Worm (Caenorhabditis elegans): ENCODE results near the gene F46C5.9.

The F46C5.9 gene

ce11 chrII:8822711-8823110, 12.2 kb upstream of the F46C5.9 start (continued):
- TF ChIP-seq spr-3 (GFP tag; optimal IDR thresholded peaks at IDR 0.05) (no peak), mdt-29 (GFP tag; IDR thresholded peaks at IDR 0.05) (no peak), nhr-11 (tag; optimal IDR thresholded peaks at IDR 0.05) (no peak), mep-1 (tag; optimal IDR thresholded peaks at IDR 0.05) (no peak), spr-1 (tag; optimal IDR thresholded peaks at IDR 0.05) (no peak), Y75B8A.6 (GFP tag; IDR thresholded peaks at IDR 0.05) (no peak), zip-2 (tag; optimal IDR thresholded peaks at IDR 0.05) (no peak), nhr-237 (tag; optimal IDR thresholded peaks at IDR 0.05) (no peak), lin-29 (GFP tag; IDR thresholded peaks at IDR 0.05) (no peak), tag-97 (GFP tag; IDR thresholded peaks at IDR 0.05) (no peak), madf-5 (GFP tag; IDR thresholded peaks at IDR 0.05) (no peak), aha-1 (tag) (no peak), nhr-41 (GFP tag; IDR thresholded peaks at IDR 0.05) (no peak), F26F4.8 (GFP tag; conservative IDR thresholded peaks at IDR 0.05) (no peak), attf-4 (tag; optimal IDR thresholded peaks at IDR 0.05) (no peak), rbr-2 (tag; optimal IDR thresholded peaks at IDR 0.05) (no peak), arid-1 (GFP tag; conservative IDR thresholded peaks at IDR 0.05) (no peak), daf-19 (GFP tag; conservative IDR thresholded peaks at IDR 0.05) (no peak), zip-11 (GFP tag; IDR thresholded peaks at IDR 0.05) (no peak), gei-8 (GFP tag; optimal IDR thresholded peaks at IDR 0.05) (peak; percentile 34), zfp-2 (tag; optimal IDR thresholded peaks at IDR 0.05) (no peak), F49E8.2 (tag; optimal IDR thresholded peaks at IDR 0.05; ENCODE audit: borderline replicate concordance) (no peak), dmd-6 (GFP tag; IDR thresholded peaks at IDR 0.05) (peak; percentile 73), nhr-111 (GFP tag; optimal IDR thresholded peaks at IDR 0.05) (no peak), ceh-32 (tag; optimal IDR thresholded peaks at IDR 0.05; ENCODE audit: poor library complexity) (no peak)

DNA sequence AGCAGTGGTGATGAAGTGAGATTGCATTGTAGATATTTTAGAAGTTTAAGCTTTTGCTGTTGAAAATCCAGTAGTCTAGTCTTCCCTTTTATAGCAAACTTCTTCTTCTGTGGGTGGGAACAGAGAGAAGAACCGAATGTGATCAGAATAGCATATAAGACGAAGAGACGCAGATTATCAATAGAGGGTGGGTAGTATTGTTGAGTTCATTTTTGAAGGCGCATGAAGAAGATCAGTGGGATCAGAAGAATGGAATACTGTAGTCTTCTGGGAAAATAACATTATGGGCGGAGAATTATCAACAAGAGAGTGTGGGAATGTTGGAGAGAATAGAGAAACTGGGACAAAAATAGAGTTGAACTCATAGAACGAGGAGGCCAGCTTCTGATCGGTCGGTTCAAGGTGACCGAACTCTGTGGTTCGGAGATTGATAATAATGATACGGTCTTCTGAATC, 10.6 kb upstream of the F46C5.9 start, which contains the start of gene F46C5.1:
F46C5.1 (minus strand) TSS at position 51 of the 456 bp plus-strand sequence.
- TF ChIP-seq unc-62 (GFP tag; optimal IDR thresholded peaks at IDR 0.05 in 1 of 2) (peak in 1 of 2 experiments; percentile 63), unc-62 (tag; optimal IDR thresholded peaks at IDR 0.05) (no peak), nhr-28 (tag; optimal IDR thresholded peaks at IDR 0.05) (peak; percentile 75), skn-1 (tag; optimal IDR thresholded peaks at IDR 0.05) (no peak), aha-1 (tag) (peak; percentile 28), unc-39 (tag; optimal IDR thresholded peaks at IDR 0.05) (no peak), T26A8.4 (GFP tag; IDR thresholded peaks at IDR 0.05) (peak; percentile 31; the same call in 1 of the 2 replicates), lin-29 (GFP tag; IDR thresholded peaks at IDR 0.05) (no peak), hlh-30 (tag; optimal IDR thresholded peaks at IDR 0.05; ENCODE audit: insufficient read depth) (peak; percentile 13), duxl-1 (tag; optimal IDR thresholded peaks at IDR 0.05; ENCODE audit: poor library complexity) (no peak), snpc-1.2 (GFP tag; IDR thresholded peaks at IDR 0.05) (no peak), vab-7 (GFP tag; IDR thresholded peaks at IDR 0.05) (no peak)

- peak in 1 of 2 experiments; percentile 44 for TF ChIP-seq lsy-2 (tag; optimal IDR thresholded peaks at IDR 0.05)
- TF ChIP-seq aha-1 (tag): peak; percentile 98
- no peak for TF ChIP-seq zip-11 (GFP tag; IDR thresholded peaks at IDR 0.05)
- TF ChIP-seq nhr-237 (tag; optimal IDR thresholded peaks at IDR 0.05): no peak
- TF ChIP-seq nhr-77 (tag; optimal IDR thresholded peaks at IDR 0.05): no peak
- TF ChIP-seq hif-1 (tag; optimal IDR thresholded peaks at IDR 0.05): peak in 1 of 2 experiments; percentile 6
- TF ChIP-seq nhr-41 (GFP tag; IDR thresholded peaks at IDR 0.05): no peak
- TF ChIP-seq nhr-6 (tag; optimal IDR thresholded peaks at IDR 0.05): peak; percentile 52
- TF ChIP-seq R02D3.7 (tag; optimal IDR thresholded peaks at IDR 0.05): no peak
- no peak for TF ChIP-seq mdl-1 (tag; optimal IDR thresholded peaks at IDR 0.05)
- TF ChIP-seq ceh-28 (tag; optimal IDR thresholded peaks at IDR 0.05): no peak
- no peak for TF ChIP-seq Y105C5A.15 (GFP tag; IDR thresholded peaks at IDR 0.05)
- TF ChIP-seq ama-1 (optimal IDR thresholded peaks at IDR 0.05): peak; percentile 92
- no peak for TF ChIP-seq fkh-10 (GFP tag; optimal IDR thresholded peaks at IDR 0.05)
- no peak for TF ChIP-seq pqm-1 (tag; optimal IDR thresholded peaks at IDR 0.05)
- no peak for TF ChIP-seq ztf-7 (tag; optimal IDR thresholded peaks at IDR 0.05)
- no peak for TF ChIP-seq Y5F2A.4 (GFP tag; optimal IDR thresholded peaks at IDR 0.05)
- TF ChIP-seq unc-39 (tag; optimal IDR thresholded peaks at IDR 0.05): no peak
- no peak for TF ChIP-seq zfp-2 (tag; optimal IDR thresholded peaks at IDR 0.05)
- no peak for TF ChIP-seq mxl-3 (GFP tag; optimal IDR thresholded peaks at IDR 0.05)
Measured at ce11 chrII:8820126-8820972, 9.8 kb upstream of the F46C5.9 start.
